Fruit fly (Drosophila melanogaster): ENCODE measurements around the gene Trf4-2.

Trf4-2 gene

dm6 chr3R:24906648-24907047, 18.4 kb upstream of the Trf4-2 start:
- no peak for TF ChIP-seq CG5204 (GFP tag; optimal IDR thresholded peaks at IDR 0.05)
- TF ChIP-seq toe (GFP tag; optimal IDR thresholded peaks at IDR 0.05) = no peak
- no peak for TF ChIP-seq cic (GFP tag; optimal IDR thresholded peaks at IDR 0.05)
- no peak for TF ChIP-seq CG7045 (GFP tag; optimal IDR thresholded peaks at IDR 0.05)
- no peak for TF ChIP-seq cnc (optimal IDR thresholded peaks at IDR 0.05)
- TF ChIP-seq Clk (GFP tag; optimal IDR thresholded peaks at IDR 0.05) = no peak
- no peak for TF ChIP-seq CG1620 (GFP tag; optimal IDR thresholded peaks at IDR 0.05)
- TF ChIP-seq Crg-1 (GFP tag; optimal IDR thresholded peaks at IDR 0.05) = no peak
- no peak for TF ChIP-seq tj (GFP tag; optimal IDR thresholded peaks at IDR 0.05)
- no peak for TF ChIP-seq bab1 (GFP tag; optimal IDR thresholded peaks at IDR 0.05)
- no peak for TF ChIP-seq kay (GFP tag; ENCODE audit: borderline replicate concordance)
- no peak for TF ChIP-seq CG14711 (tag; optimal IDR thresholded peaks at IDR 0.05)
- TF ChIP-seq CG12768 (GFP tag; optimal IDR thresholded peaks at IDR 0.05) = no peak
- TF ChIP-seq CG33017 (tag; optimal IDR thresholded peaks at IDR 0.05) = no peak

- no peak for TF ChIP-seq CG7045 (GFP tag; optimal IDR thresholded peaks at IDR 0.05)
- TF ChIP-seq pad (GFP tag; optimal IDR thresholded peaks at IDR 0.05) = no peak
- TF ChIP-seq Hr96 (GFP tag; optimal IDR thresholded peaks at IDR 0.05) = no peak
Observed at dm6 chr3R:24908034-24908433, 17.0 kb upstream of the Trf4-2 start.

- no peak for TF ChIP-seq pad (GFP tag; optimal IDR thresholded peaks at IDR 0.05)
- peak; percentile 48 for TF ChIP-seq kay (GFP tag; ENCODE audit: borderline replicate concordance)
Observed at dm6 chr3R:24910097-24910496, 14.9 kb upstream of the Trf4-2 start.

- TF ChIP-seq CG12768 (GFP tag; optimal IDR thresholded peaks at IDR 0.05) (no peak), Hr96 (GFP tag; optimal IDR thresholded peaks at IDR 0.05) (no peak), Clk (GFP tag; optimal IDR thresholded peaks at IDR 0.05) (no peak), ovo (GFP tag; optimal IDR thresholded peaks at IDR 0.05) (no peak), kay (GFP tag; ENCODE audit: borderline replicate concordance) (no peak), CG5204 (GFP tag; optimal IDR thresholded peaks at IDR 0.05) (no peak)
Observed at dm6 chr3R:24914864-24915263, 10.2 kb upstream of the Trf4-2 start.

- TF ChIP-seq CG7101 (tag; optimal IDR thresholded peaks at IDR 0.05) (peak; percentile 58), Crg-1 (GFP tag; optimal IDR thresholded peaks at IDR 0.05) (peak; percentile 25), CG1620 (GFP tag; optimal IDR thresholded peaks at IDR 0.05) (no peak), kay (GFP tag; ENCODE audit: borderline replicate concordance) (peak; percentile 15), CG12768 (GFP tag; optimal IDR thresholded peaks at IDR 0.05) (no peak), CG5204 (GFP tag; optimal IDR thresholded peaks at IDR 0.05) (no peak), pad (GFP tag; optimal IDR thresholded peaks at IDR 0.05) (peak; percentile 30), Hr96 (GFP tag; optimal IDR thresholded peaks at IDR 0.05) (peak; percentile 2), Mnt (GFP tag; optimal IDR thresholded peaks at IDR 0.05) (peak; percentile 11), bab1 (GFP tag; optimal IDR thresholded peaks at IDR 0.05) (peak; percentile 44), cnc (optimal IDR thresholded peaks at IDR 0.05) (no peak), CG7045 (GFP tag; optimal IDR thresholded peaks at IDR 0.05) (no peak), toe (GFP tag; optimal IDR thresholded peaks at IDR 0.05) (peak; percentile 51), Clk (GFP tag; optimal IDR thresholded peaks at IDR 0.05) (no peak), tj (GFP tag; optimal IDR thresholded peaks at IDR 0.05) (peak; percentile 15), ovo (GFP tag; optimal IDR thresholded peaks at IDR 0.05) (no peak), CG11617 (GFP tag; optimal IDR thresholded peaks at IDR 0.05) (peak; percentile 18), cic (GFP tag; optimal IDR thresholded peaks at IDR 0.05) (no peak), CG14711 (tag; optimal IDR thresholded peaks at IDR 0.05) (peak; percentile 52), CG33017 (tag; optimal IDR thresholded peaks at IDR 0.05) (peak; percentile 3)
Observed at dm6 chr3R:24917814-24918636, 7.0 kb upstream of the Trf4-2 start, which contains the start of the genes PIG-S, sud1 and CG11168. TSS of gene PIG-S (minus strand) at chr3R:24917864. TSS of gene sud1 (minus strand) at chr3R:24917864. TSS of gene CG11168 (plus strand) at chr3R:24918106.

dm6 chr3R:24922270-24922669, 2.7 kb upstream of the Trf4-2 start, which contains the start of gene Mink:
TSS of gene Mink (plus strand) at chr3R:24922473.
- TF ChIP-seq CG33017 (tag; optimal IDR thresholded peaks at IDR 0.05) (no peak), bab1 (GFP tag; optimal IDR thresholded peaks at IDR 0.05) (peak; percentile 29)

- TF ChIP-seq CG14711 (tag; optimal IDR thresholded peaks at IDR 0.05) (peak; percentile 26), pad (GFP tag; optimal IDR thresholded peaks at IDR 0.05) (no peak)
Observed at dm6 chr3R:24926752-24927320, 1.8 kb downstream of the Trf4-2 start.
